Worm (Caenorhabditis elegans) whole organism, early embryonic: ENCODE data around the gene Y7A9D.1.

Source experiments
- aly-1 ChIP-seq: sonication (generic microtip); optimal IDR thresholded peaks from 2 replicates; lab custom pipeline; 2016; ENCODE audit warnings: missing genetic modification characterization, missing compliant biosample characterization
- flt-1 ChIP-seq: fragments of 200-800 bp; sonication (Bioruptor generic); IDR thresholded peaks from 2 replicates; pipeline ENCODE4 v1.3.6; 2022; ENCODE audit warnings: missing genetic modification characterization, missing compliant biosample characterization

ce11 chrIV:16364581-16364980, 17.4 kb downstream of the Y7A9D.1 start:
- no peak for TF ChIP-seq flt-1 (GFP tag; lab: Robert Waterston, UW)
- TF ChIP-seq aly-1 (tag; lab: Kevin White, UChicago) = no peak
